Fruit fly (Drosophila melanogaster): Measurements from ENCODE around the gene acs.

The acs gene

DNA sequence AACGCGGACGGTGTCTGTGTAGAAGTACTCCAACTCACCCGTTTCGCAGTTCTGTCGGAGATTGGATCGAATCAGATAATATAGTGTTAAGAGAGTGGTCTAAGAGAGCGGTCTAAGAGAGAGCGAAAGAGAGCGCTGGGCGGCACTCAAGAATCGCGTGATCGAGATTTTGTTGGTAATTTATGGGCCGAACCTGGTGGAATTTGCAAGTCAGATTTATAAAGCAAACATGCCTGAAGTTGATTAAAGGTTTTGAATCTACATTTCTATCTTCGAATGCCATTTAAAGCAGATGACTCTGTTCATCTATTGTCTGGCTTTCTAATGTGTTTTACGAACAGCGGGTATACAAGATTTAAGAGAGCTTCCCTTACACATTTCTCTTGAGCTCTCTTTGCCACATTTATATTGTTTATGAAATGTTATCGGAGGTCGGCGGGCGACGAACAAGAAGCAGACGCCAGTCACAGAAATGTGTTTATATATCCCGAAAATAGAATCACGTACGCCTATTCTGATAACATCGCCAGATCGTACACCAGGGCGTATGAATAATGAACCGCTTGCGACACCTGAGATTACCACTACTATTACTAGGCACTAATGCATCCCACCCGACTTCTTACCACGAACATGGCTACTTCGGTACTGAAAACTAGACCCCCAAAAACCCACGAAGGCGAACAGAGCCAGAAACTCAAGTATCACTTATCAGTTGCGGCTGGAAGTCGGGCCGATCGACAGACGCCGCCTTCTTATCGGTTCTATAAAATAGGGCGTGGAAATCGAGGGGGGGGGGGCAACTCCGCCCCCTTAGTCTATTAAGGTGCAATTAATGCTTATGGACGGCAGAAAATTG lies 3.8 kb upstream of the acs start:
- TF ChIP-seq br (GFP tag; optimal IDR thresholded peaks at IDR 0.05) = peak; percentile 84
- TF ChIP-seq rgr (GFP tag; optimal IDR thresholded peaks at IDR 0.05) = peak; percentile 44
- TF ChIP-seq jim (GFP tag; optimal IDR thresholded peaks at IDR 0.05) = no peak
- peak; percentile 19 for TF ChIP-seq Hr83 (GFP tag; optimal IDR thresholded peaks at IDR 0.05; ENCODE audit: poor library complexity, severe bottlenecking)
- peak; percentile 13 for TF ChIP-seq HLH106 (tag; optimal IDR thresholded peaks at IDR 0.05)
- peak; percentile 40 for TF ChIP-seq Dif (GFP tag; optimal IDR thresholded peaks at IDR 0.05; ENCODE audit: partially characterized antibody)
- TF ChIP-seq h (GFP tag; optimal IDR thresholded peaks at IDR 0.05) = peak; percentile 43
- TF ChIP-seq Rel (GFP tag; optimal IDR thresholded peaks at IDR 0.05) = no peak
- TF ChIP-seq Rel (tag; optimal IDR thresholded peaks at IDR 0.05) = peak; percentile 82
- TF ChIP-seq Sp1 (GFP tag; optimal IDR thresholded peaks at IDR 0.05) = peak; percentile 12
- TF ChIP-seq ey (GFP tag; optimal IDR thresholded peaks at IDR 0.05) = no peak

- TF ChIP-seq sv (GFP tag; optimal IDR thresholded peaks at IDR 0.05) (no peak), tai (GFP tag; optimal IDR thresholded peaks at IDR 0.05) (no peak), Abd-B (GFP tag; optimal IDR thresholded peaks at IDR 0.05) (no peak), jim (GFP tag; optimal IDR thresholded peaks at IDR 0.05) (no peak), dsf (GFP tag; optimal IDR thresholded peaks at IDR 0.05; ENCODE audit: borderline replicate concordance) (no peak), Hr83 (GFP tag; optimal IDR thresholded peaks at IDR 0.05; ENCODE audit: poor library complexity, severe bottlenecking) (no peak), GATAd (GFP tag; optimal IDR thresholded peaks at IDR 0.05) (no peak)
Measured at dm6 chr3L:1968401-1968800, 3.0 kb upstream of the acs start.

dm6 chr3L:1968805-1969378 lies 2.5 kb upstream of the acs start:
- no peak for TF ChIP-seq Hr78 (GFP tag; optimal IDR thresholded peaks at IDR 0.05)
- no peak for TF ChIP-seq foxo (GFP tag; optimal IDR thresholded peaks at IDR 0.05)
- no peak for TF ChIP-seq usp (GFP tag; optimal IDR thresholded peaks at IDR 0.05)
- TF ChIP-seq br (GFP tag; optimal IDR thresholded peaks at IDR 0.05) = no peak
- no peak for TF ChIP-seq dl (GFP tag; optimal IDR thresholded peaks at IDR 0.05; ENCODE audit: insufficient read depth in 1 of 2, partially characterized antibody in 2 of 2)
- TF ChIP-seq tai (GFP tag; optimal IDR thresholded peaks at IDR 0.05) = no peak
- no peak for TF ChIP-seq rgr (GFP tag; optimal IDR thresholded peaks at IDR 0.05)
- TF ChIP-seq OdsH (GFP tag; optimal IDR thresholded peaks at IDR 0.05) = no peak
- TF ChIP-seq CrebA (GFP tag; optimal IDR thresholded peaks at IDR 0.05; ENCODE audit: borderline replicate concordance) = no peak
- no peak for TF ChIP-seq Hr83 (GFP tag; optimal IDR thresholded peaks at IDR 0.05; ENCODE audit: poor library complexity, severe bottlenecking)
- TF ChIP-seq lola (GFP tag; optimal IDR thresholded peaks at IDR 0.05) = no peak
- TF ChIP-seq Abd-B (GFP tag; optimal IDR thresholded peaks at IDR 0.05) = no peak
- TF ChIP-seq Sp1 (GFP tag; optimal IDR thresholded peaks at IDR 0.05) = no peak
- TF ChIP-seq Rel (GFP tag; optimal IDR thresholded peaks at IDR 0.05) = no peak
- no peak for TF ChIP-seq Rel (tag; optimal IDR thresholded peaks at IDR 0.05)
- no peak for TF ChIP-seq Myc (optimal IDR thresholded peaks at IDR 0.05)
- no peak for TF ChIP-seq CG32264 (GFP tag; optimal IDR thresholded peaks at IDR 0.05)
- TF ChIP-seq h (GFP tag; optimal IDR thresholded peaks at IDR 0.05) = no peak
- no peak for TF ChIP-seq Dfd (GFP tag; optimal IDR thresholded peaks at IDR 0.05)
- TF ChIP-seq sage (GFP tag; optimal IDR thresholded peaks at IDR 0.05) = no peak

- TF ChIP-seq Dif (GFP tag; optimal IDR thresholded peaks at IDR 0.05; ENCODE audit: partially characterized antibody) = peak; percentile 30
- TF ChIP-seq GATAd (GFP tag; optimal IDR thresholded peaks at IDR 0.05) = no peak
- TF ChIP-seq Vsx2 (GFP tag; optimal IDR thresholded peaks at IDR 0.05; ENCODE audit: partially characterized antibody) = no peak
- TF ChIP-seq h (GFP tag; optimal IDR thresholded peaks at IDR 0.05) = no peak
- TF ChIP-seq Sp1 (GFP tag; optimal IDR thresholded peaks at IDR 0.05) = peak; percentile 21
- no peak for TF ChIP-seq dmrt93B (GFP tag; optimal IDR thresholded peaks at IDR 0.05)
- TF ChIP-seq Myc (optimal IDR thresholded peaks at IDR 0.05) = no peak
- TF ChIP-seq Rel (GFP tag; optimal IDR thresholded peaks at IDR 0.05) = no peak
- peak; percentile 0 for TF ChIP-seq Rel (tag; optimal IDR thresholded peaks at IDR 0.05)
- no peak for TF ChIP-seq br (GFP tag; optimal IDR thresholded peaks at IDR 0.05)
- peak; percentile 17 for TF ChIP-seq rgr (GFP tag; optimal IDR thresholded peaks at IDR 0.05)
- TF ChIP-seq OdsH (GFP tag; optimal IDR thresholded peaks at IDR 0.05) = peak; percentile 3
- no peak for TF ChIP-seq psq (GFP tag; optimal IDR thresholded peaks at IDR 0.05)
- TF ChIP-seq Hnf4 (GFP tag; optimal IDR thresholded peaks at IDR 0.05) = peak; percentile 23
Measured at dm6 chr3L:1969539-1970337, 1.7 kb upstream of the acs start, which contains the start of gene CG1927. Gene CG1927, minus strand, starts transcription at chr3L:1970079.

All from whole organism, wandering third instar larva.